Worm (Caenorhabditis elegans) whole organism, early embryonic: ENCODE results near the gene K10D2.8.

Experiments
- B0310.2 ChIP-seq: sonication (generic microtip); optimal IDR thresholded peaks from 2 replicates; lab custom pipeline; 2016; ENCODE audit warnings: mild to moderate bottlenecking, missing genetic modification characterization, missing compliant biosample characterization
- F13C5.2 ChIP-seq: sonication (generic microtip); optimal IDR thresholded peaks from 2 replicates; lab custom pipeline; 2017; ENCODE audit warnings: mild to moderate bottlenecking, missing genetic modification characterization, inconsistent platforms, missing compliant biosample characterization
- aly-1 ChIP-seq: sonication (generic microtip); optimal IDR thresholded peaks from 2 replicates; lab custom pipeline; 2016; ENCODE audit warnings: missing genetic modification characterization, missing compliant biosample characterization
- ama-1 ChIP-seq: fragments of 150-350 bp; optimal IDR thresholded peaks from 2 replicates; lab custom pipeline; 2014
- ceh-13 ChIP-seq: fragments of 200-800 bp; sonication (Bioruptor generic); optimal IDR thresholded peaks from 2 replicates; lab custom pipeline; 2018; ENCODE audit warnings: mild to moderate bottlenecking, missing genetic modification characterization, missing compliant biosample characterization
- ceh-36 ChIP-seq: sonication (generic microtip); optimal IDR thresholded peaks from 2 replicates; lab custom pipeline; 2016; ENCODE audit warnings: missing genetic modification characterization, inconsistent platforms, missing compliant biosample characterization
- ets-7 ChIP-seq: sonication (generic microtip); optimal IDR thresholded peaks from 2 replicates; lab custom pipeline; 2016; ENCODE audit warnings: missing genotype, missing genetic modification characterization, missing compliant biosample characterization
- flt-1 ChIP-seq: fragments of 200-800 bp; sonication (Bioruptor generic); IDR thresholded peaks from 2 replicates; pipeline ENCODE4 v1.3.6; 2022; ENCODE audit warnings: missing genetic modification characterization, missing compliant biosample characterization
- hmbx-1 ChIP-seq: sonication (generic microtip); optimal IDR thresholded peaks from 2 replicates; lab custom pipeline; 2016; ENCODE audit warnings: mild to moderate bottlenecking, missing genetic modification characterization, missing compliant biosample characterization
- hmg-4 ChIP-seq: fragments of 200-800 bp; sonication (Bioruptor generic); optimal IDR thresholded peaks from 2 replicates; lab custom pipeline; 2018; ENCODE audit warnings: mild to moderate bottlenecking, missing genetic modification characterization, missing compliant biosample characterization
- hnd-1 ChIP-seq: sonication (generic microtip); optimal IDR thresholded peaks from 2 replicates; lab custom pipeline; 2016; ENCODE audit warnings: missing genetic modification characterization, missing compliant biosample characterization
- pes-1 ChIP-seq: fragments of 200-800 bp; sonication (Bioruptor generic); IDR thresholded peaks from 2 replicates; pipeline ENCODE4 v1.3.6; 2022; ENCODE audit warnings: missing genetic modification reagents, missing genetic modification characterization, missing compliant biosample characterization
- scrt-1 ChIP-seq: fragments of 200-800 bp; sonication (Bioruptor generic); IDR thresholded peaks from 2 replicates; pipeline ENCODE4 v1.3.6; 2022; ENCODE audit warnings: missing genetic modification characterization, missing compliant biosample characterization
- sea-1 ChIP-seq: fragments of 200-800 bp; sonication (Bioruptor generic); conservative IDR thresholded peaks from 2 replicates; pipeline ENCODE4 v1.3.6; 2022; ENCODE audit warnings: missing genetic modification characterization, missing compliant biosample characterization
- tbx-11 ChIP-seq: fragments of 200-800 bp; sonication (Bioruptor generic); IDR thresholded peaks from 2 replicates; pipeline ENCODE4 v1.3.6; 2022; ENCODE audit warnings: missing genetic modification characterization, missing compliant biosample characterization
- tbx-37 ChIP-seq: fragments of 200-800 bp; sonication (Bioruptor generic); conservative IDR thresholded peaks from 2 replicates; pipeline ENCODE4 v1.3.6; 2022; ENCODE audit warnings: missing genetic modification reagents, missing genetic modification characterization, missing compliant biosample characterization
- tra-4 ChIP-seq: sonication (generic microtip); optimal IDR thresholded peaks from 2 replicates; lab custom pipeline; 2017; ENCODE audit warnings: missing genetic modification characterization, missing compliant biosample characterization

Gene K10D2.8

ce11 chrIII:5181641-5182040 lies 6.9 kb upstream of the K10D2.8 start:
- TF ChIP-seq sea-1 (GFP tag; lab: Robert Waterston, UW): no peak
- TF ChIP-seq tra-4 (tag; lab: Kevin White, UChicago): no peak
- TF ChIP-seq pes-1 (GFP tag; lab: Robert Waterston, UW): no peak
- no peak for TF ChIP-seq ama-1 (lab: Kevin White, UChicago)
- TF ChIP-seq hmbx-1 (tag; lab: Kevin White, UChicago): no peak
- TF ChIP-seq flt-1 (GFP tag; lab: Robert Waterston, UW): no peak
- TF ChIP-seq scrt-1 (GFP tag; lab: Robert Waterston, UW): no peak
- no peak for TF ChIP-seq hnd-1 (tag; lab: Kevin White, UChicago)
- TF ChIP-seq F13C5.2 (tag; lab: Kevin White, UChicago): no peak
- no peak for TF ChIP-seq ceh-13
- TF ChIP-seq ets-7 (tag; lab: Kevin White, UChicago): no peak
- no peak for TF ChIP-seq hmg-4 (GFP tag; lab: Kevin White, UChicago)
- no peak for TF ChIP-seq B0310.2 (tag; lab: Kevin White, UChicago)

- TF ChIP-seq F13C5.2 (tag; lab: Kevin White, UChicago) (no peak), tbx-37 (no peak), ama-1 (lab: Kevin White, UChicago) (no peak), hmg-4 (GFP tag; lab: Kevin White, UChicago) (no peak), sea-1 (GFP tag; lab: Robert Waterston, UW) (no peak), hmbx-1 (tag; lab: Kevin White, UChicago) (no peak), hnd-1 (tag; lab: Kevin White, UChicago) (no peak), flt-1 (GFP tag; lab: Robert Waterston, UW) (no peak), pes-1 (GFP tag; lab: Robert Waterston, UW) (no peak), ets-7 (tag; lab: Kevin White, UChicago) (no peak), ceh-36 (tag; lab: Kevin White, UChicago) (no peak), scrt-1 (GFP tag; lab: Robert Waterston, UW) (no peak), ceh-13 (no peak), tbx-11 (GFP tag; lab: Robert Waterston, UW) (no peak), tra-4 (tag; lab: Kevin White, UChicago) (no peak)
Observed at ce11 chrIII:5183372-5183771, 5.2 kb upstream of the K10D2.8 start.

- no peak for TF ChIP-seq F13C5.2 (tag; lab: Kevin White, UChicago)
Observed at ce11 chrIII:5185620-5186019, 2.9 kb upstream of the K10D2.8 start, which contains the start of gene pup-2. pup-2 (plus strand) TSS chrIII:5185920.

ce11 chrIII:5190179-5190578 lies 1.7 kb downstream of the K10D2.8 start:
- TF ChIP-seq tbx-11 (GFP tag; lab: Robert Waterston, UW): no peak
- no peak for TF ChIP-seq sea-1 (GFP tag; lab: Robert Waterston, UW)
- TF ChIP-seq ama-1 (lab: Kevin White, UChicago): no peak
- no peak for TF ChIP-seq tbx-37
- TF ChIP-seq pes-1 (GFP tag; lab: Robert Waterston, UW): no peak
- no peak for TF ChIP-seq aly-1 (tag; lab: Kevin White, UChicago)
- no peak for TF ChIP-seq B0310.2 (tag; lab: Kevin White, UChicago)
- TF ChIP-seq flt-1 (GFP tag; lab: Robert Waterston, UW): no peak
- TF ChIP-seq hmbx-1 (tag; lab: Kevin White, UChicago): no peak
- no peak for TF ChIP-seq scrt-1 (GFP tag; lab: Robert Waterston, UW)
- no peak for TF ChIP-seq hmg-4 (GFP tag; lab: Kevin White, UChicago)
- TF ChIP-seq ets-7 (tag; lab: Kevin White, UChicago): no peak
- no peak for TF ChIP-seq ceh-13
- no peak for TF ChIP-seq hnd-1 (tag; lab: Kevin White, UChicago)

DNA sequence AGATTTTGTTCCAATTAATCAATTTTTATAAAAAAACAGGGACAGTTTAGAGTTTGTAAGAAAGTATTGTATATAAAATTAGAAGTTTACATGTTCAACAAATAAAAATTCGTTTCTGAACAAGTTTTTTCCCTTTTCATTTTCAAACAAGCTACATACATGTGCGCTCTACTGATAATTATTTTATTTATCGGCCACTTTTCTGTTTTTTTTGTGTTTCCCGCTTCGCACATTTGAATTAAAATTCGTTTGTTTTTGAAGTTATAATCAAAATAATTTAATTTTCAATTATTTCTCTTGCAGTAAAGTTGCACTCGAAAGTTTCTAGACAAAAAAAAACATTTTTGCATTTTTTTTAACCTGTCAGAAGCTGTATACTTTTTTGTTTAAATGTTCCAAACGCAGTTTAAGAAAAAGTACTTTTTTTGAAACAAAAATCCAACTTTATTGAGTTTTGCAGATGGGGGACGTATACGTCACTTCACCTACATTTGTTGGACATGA lies 2.2 kb downstream of the K10D2.8 start, which contains the start of gene hira-1:
Gene hira-1, plus strand, starts transcription at position 454 of the 504 bp plus-strand sequence.
- TF ChIP-seq ceh-36 (tag; lab: Kevin White, UChicago): no peak
- TF ChIP-seq B0310.2 (tag; lab: Kevin White, UChicago): no peak
- TF ChIP-seq hmbx-1 (tag; lab: Kevin White, UChicago): no peak
- no peak for TF ChIP-seq sea-1 (GFP tag; lab: Robert Waterston, UW)
- TF ChIP-seq tra-4 (tag; lab: Kevin White, UChicago): no peak
- no peak for TF ChIP-seq ets-7 (tag; lab: Kevin White, UChicago)
- no peak for TF ChIP-seq tbx-37
- no peak for TF ChIP-seq pes-1 (GFP tag; lab: Robert Waterston, UW)
- no peak for TF ChIP-seq hmg-4 (GFP tag; lab: Kevin White, UChicago)
- TF ChIP-seq flt-1 (GFP tag; lab: Robert Waterston, UW): no peak
- TF ChIP-seq aly-1 (tag; lab: Kevin White, UChicago): no peak
- no peak for TF ChIP-seq hnd-1 (tag; lab: Kevin White, UChicago)
- no peak for TF ChIP-seq ama-1 (lab: Kevin White, UChicago)
- no peak for TF ChIP-seq tbx-11 (GFP tag; lab: Robert Waterston, UW)
- TF ChIP-seq F13C5.2 (tag; lab: Kevin White, UChicago): no peak
- no peak for TF ChIP-seq scrt-1 (GFP tag; lab: Robert Waterston, UW)
- TF ChIP-seq ceh-13: no peak

DNA sequence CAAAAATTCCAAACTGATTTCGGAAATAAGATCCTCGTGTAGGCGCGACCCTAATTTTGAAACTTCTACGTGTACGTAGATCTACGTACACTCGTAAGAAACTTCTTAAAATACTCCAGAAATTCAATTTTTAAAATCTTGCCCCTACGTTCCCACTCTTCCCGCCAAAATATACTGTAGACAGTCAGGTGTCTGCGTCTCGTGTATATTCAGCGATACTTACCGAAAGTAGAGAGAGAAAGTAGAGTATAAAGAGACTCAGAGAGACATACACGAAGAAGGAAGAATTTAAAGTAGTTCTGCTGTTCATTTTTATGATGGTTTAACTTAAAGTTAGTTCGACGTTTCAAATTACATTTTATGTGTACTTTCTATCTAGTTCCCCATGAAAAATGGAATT lies 4.7 kb downstream of the K10D2.8 start:
- TF ChIP-seq hmg-4 (GFP tag; lab: Kevin White, UChicago) (no peak), tbx-37 (no peak), scrt-1 (GFP tag; lab: Robert Waterston, UW) (no peak), tra-4 (tag; lab: Kevin White, UChicago) (no peak), pes-1 (GFP tag; lab: Robert Waterston, UW) (no peak), tbx-11 (GFP tag; lab: Robert Waterston, UW) (no peak), ceh-13 (no peak)

DNA sequence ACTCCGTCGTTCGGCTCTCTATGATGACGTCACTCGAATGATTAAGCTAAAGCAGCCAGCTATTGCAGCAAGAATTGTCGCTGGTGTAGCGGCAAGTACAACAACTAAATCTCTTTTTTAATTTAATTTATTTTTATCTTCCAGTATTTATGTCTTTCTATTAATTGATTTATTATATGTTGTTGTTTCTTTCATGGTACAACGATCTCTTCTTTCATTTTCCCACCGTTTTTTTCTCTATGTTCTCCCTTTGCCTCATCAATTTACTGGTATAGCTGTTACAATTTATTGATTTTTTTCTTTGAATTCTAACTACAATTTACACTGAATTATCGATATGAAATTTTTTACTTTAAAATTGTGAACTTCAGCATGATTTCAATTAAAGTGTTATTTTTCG lies 7.2 kb downstream of the K10D2.8 start, which contains the start of gene moc-6:
Gene moc-6, plus strand, starts transcription at position 301 of the 400 bp plus-strand sequence.
- no peak for TF ChIP-seq sea-1 (GFP tag; lab: Robert Waterston, UW)
- no peak for TF ChIP-seq F13C5.2 (tag; lab: Kevin White, UChicago)
- TF ChIP-seq tra-4 (tag; lab: Kevin White, UChicago): no peak
- TF ChIP-seq pes-1 (GFP tag; lab: Robert Waterston, UW): no peak
- TF ChIP-seq flt-1 (GFP tag; lab: Robert Waterston, UW): no peak
- no peak for TF ChIP-seq hmbx-1 (tag; lab: Kevin White, UChicago)
- TF ChIP-seq hmg-4 (GFP tag; lab: Kevin White, UChicago): no peak
- TF ChIP-seq hnd-1 (tag; lab: Kevin White, UChicago): no peak
- no peak for TF ChIP-seq tbx-11 (GFP tag; lab: Robert Waterston, UW)
- no peak for TF ChIP-seq aly-1 (tag; lab: Kevin White, UChicago)
- no peak for TF ChIP-seq ets-7 (tag; lab: Kevin White, UChicago)
- TF ChIP-seq B0310.2 (tag; lab: Kevin White, UChicago): no peak
- TF ChIP-seq ceh-13: no peak
- no peak for TF ChIP-seq ama-1 (lab: Kevin White, UChicago)
- TF ChIP-seq scrt-1 (GFP tag; lab: Robert Waterston, UW): no peak
